Worm (Caenorhabditis elegans): ENCODE data around the gene ampd-1.

ce11 chrII:5227768-5228167, 24.6 kb downstream of the ampd-1 start:
- TF ChIP-seq ztf-29 (GFP tag; IDR thresholded peaks at IDR 0.05): no peak
- TF ChIP-seq flt-1 (GFP tag; IDR thresholded peaks at IDR 0.05): 0 out of 2 replicates have a peak, but pooled peaks have one; percentile 30
- TF ChIP-seq tab-1 (GFP tag; IDR thresholded peaks at IDR 0.05): no peak
- TF ChIP-seq cog-1 (tag; optimal IDR thresholded peaks at IDR 0.05): peak; percentile 16
- TF ChIP-seq ztf-23 (GFP tag; IDR thresholded peaks at IDR 0.05): no peak
- TF ChIP-seq ref-1 (GFP tag; conservative IDR thresholded peaks at IDR 0.05): no peak

Data from whole organism, midembryonic.